Worm (Caenorhabditis elegans) whole organism, L4/young adult: ENCODE measurements around the gene C18B10.6.
"Not testable (repeated sequence)": the region's sequence is repeated elsewhere in the genome, so short reads cannot be mapped to it uniquely, and the experiment has no call there.

Experiments
- W03F9.2 ChIP-seq: fragments of 150-350 bp; optimal IDR thresholded peaks from 2 replicates; lab custom pipeline; 2014; ENCODE audit warnings: missing biosample characterization, missing genetic modification characterization
- dao-5 ChIP-seq: sonication (generic microtip); optimal IDR thresholded peaks from 2 replicates; lab custom pipeline; 2016; ENCODE audit warnings: missing genotype, missing genetic modification characterization, moderate library complexity, missing compliant biosample characterization
- him-1 ChIP-seq: sonication (generic microtip); optimal IDR thresholded peaks from 2 replicates; lab custom pipeline; 2016; ENCODE audit warnings: missing genotype, missing genetic modification reagents, missing genetic modification characterization, missing compliant biosample characterization

C18B10.6 gene

ce11 chrV:7460898-7461297, 20.0 kb downstream of the C18B10.6 start, which contains the start of gene srh-92:
TSS of gene srh-92 (minus strand) at chrV:7460998.
- TF ChIP-seq W03F9.2 (no peak), dao-5 (tag; lab: Kevin White, UChicago) (no peak), him-1 (tag; lab: Kevin White, UChicago) (no peak)

- TF ChIP-seq W03F9.2 (no peak), dao-5 (tag; lab: Kevin White, UChicago) (no peak), him-1 (tag; lab: Kevin White, UChicago) (no peak)
Observed at ce11 chrV:7455008-7455407, 25.8 kb downstream of the C18B10.6 start, which contains the start of gene F25E5.2. TSS of gene F25E5.2 (plus strand) at chrV:7455308.

- no peak for TF ChIP-seq him-1 (tag; lab: Kevin White, UChicago)
- no peak for TF ChIP-seq W03F9.2
- no peak for TF ChIP-seq dao-5 (tag; lab: Kevin White, UChicago)
Observed at ce11 chrV:7454236-7454635, 26.6 kb downstream of the C18B10.6 start, which contains the start of gene try-8. TSS of gene try-8 (minus strand) at chrV:7454336.

- TF ChIP-seq dao-5 (tag; lab: Kevin White, UChicago) = no peak
- TF ChIP-seq him-1 (tag; lab: Kevin White, UChicago) = no peak
- TF ChIP-seq W03F9.2 = no peak
Observed at ce11 chrV:7451421-7451820, 29.4 kb downstream of the C18B10.6 start, which contains the start of gene try-11. TSS of gene try-11 (plus strand) at chrV:7451721.

DNA sequence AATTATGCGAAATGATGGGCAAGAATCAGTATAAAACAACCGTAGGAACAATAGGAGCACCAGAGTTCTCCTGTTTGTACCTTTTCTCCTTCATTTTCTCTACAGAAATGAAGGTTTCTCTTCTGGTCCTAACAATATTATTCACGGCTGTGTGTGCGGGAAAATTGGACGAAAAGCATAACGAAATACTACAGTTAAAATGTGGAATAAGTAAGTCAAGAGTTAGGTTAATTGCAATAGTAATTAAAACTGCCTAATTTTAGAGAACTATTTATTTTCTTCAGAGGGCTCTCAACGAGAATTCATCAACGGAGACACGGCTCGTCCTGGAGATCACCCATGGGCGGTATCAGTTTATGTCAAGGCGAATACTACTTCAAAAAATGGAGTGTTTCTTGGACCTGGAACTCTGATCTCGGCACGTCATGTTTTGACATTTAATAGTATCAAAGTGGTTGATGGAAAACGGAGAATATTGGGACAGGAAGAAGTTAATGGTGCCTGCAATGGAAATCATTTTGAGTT, 31.5 kb downstream of the C18B10.6 start, which contains the start of gene try-12:
Gene try-12, plus strand, starts transcription at position 51 of the 525 bp plus-strand sequence.
- TF ChIP-seq W03F9.2 = no peak
- no peak for TF ChIP-seq him-1 (tag; lab: Kevin White, UChicago)
- TF ChIP-seq dao-5 (tag; lab: Kevin White, UChicago) = no peak

DNA sequence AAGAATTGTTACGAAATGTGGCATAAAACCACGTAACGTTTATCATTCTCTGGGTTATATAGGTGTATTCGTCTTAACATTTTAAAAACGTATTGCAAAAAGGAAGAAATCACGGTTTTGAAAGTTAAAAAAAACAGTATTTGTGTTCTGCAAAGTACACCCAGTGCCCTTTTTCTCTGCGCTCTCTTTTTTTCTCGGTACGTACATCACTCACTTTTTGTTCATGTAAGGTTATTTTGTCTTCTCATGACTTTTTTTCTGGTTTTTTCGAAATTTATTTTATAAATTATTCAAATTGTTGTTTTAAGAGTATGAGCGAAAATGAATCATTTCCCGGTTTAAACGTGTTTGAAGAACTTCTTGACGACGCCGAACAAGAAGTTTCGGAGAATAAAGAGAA, 33.9 kb downstream of the C18B10.6 start, which contains the start of gene F25E5.5:
Gene F25E5.5, plus strand, starts transcription at position 301 of the 400 bp plus-strand sequence.
- TF ChIP-seq W03F9.2 (no peak), him-1 (tag; lab: Kevin White, UChicago) (no peak)

DNA sequence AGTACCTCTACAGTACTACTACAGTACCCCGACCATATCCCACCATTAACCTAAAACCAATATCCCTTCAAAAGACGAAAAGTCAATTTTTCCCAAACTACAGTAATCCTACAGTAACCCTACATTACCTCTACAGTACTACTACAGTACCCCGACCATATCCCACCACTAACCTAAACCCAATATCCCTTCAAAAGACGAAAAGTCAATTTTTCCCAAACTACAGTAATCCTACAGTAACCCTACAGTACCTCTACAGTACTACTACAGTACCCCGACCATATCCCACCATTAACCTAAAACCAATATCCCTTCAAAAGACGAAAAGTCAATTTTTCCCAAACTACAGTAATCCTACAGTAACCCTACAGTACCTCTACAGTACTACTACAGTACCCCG, 36.5 kb downstream of the C18B10.6 start, which contains the start of gene nhr-141:
Gene nhr-141, plus strand, starts transcription at position 331 of the 400 bp plus-strand sequence.
- TF ChIP-seq W03F9.2; dao-5 (tag; lab: Kevin White, UChicago); him-1 (tag; lab: Kevin White, UChicago): not testable (repeated sequence)

ce11 chrV:7439807-7440206, 41.0 kb downstream of the C18B10.6 start, which contains the start of gene try-13:
TSS of gene try-13 (plus strand) at chrV:7440107.
- TF ChIP-seq W03F9.2 (no peak), dao-5 (tag; lab: Kevin White, UChicago) (no peak), him-1 (tag; lab: Kevin White, UChicago) (no peak)

ce11 chrV:7437985-7438384, 42.9 kb downstream of the C18B10.6 start, which contains the start of gene F25E5.16:
TSS of gene F25E5.16 (plus strand) at chrV:7438285.
- no peak for TF ChIP-seq him-1 (tag; lab: Kevin White, UChicago)
- no peak for TF ChIP-seq dao-5 (tag; lab: Kevin White, UChicago)
- TF ChIP-seq W03F9.2 = no peak

ce11 chrV:7437538-7437937, 43.3 kb downstream of the C18B10.6 start, which contains the start of gene F25E5.9:
TSS of gene F25E5.9 (minus strand) at chrV:7437919.
- TF ChIP-seq him-1 (tag; lab: Kevin White, UChicago) (no peak), W03F9.2 (no peak), dao-5 (tag; lab: Kevin White, UChicago) (no peak)

ce11 chrV:7436911-7437310, 43.9 kb downstream of the C18B10.6 start:
- TF ChIP-seq dao-5 (tag; lab: Kevin White, UChicago) (no peak), W03F9.2 (no peak), him-1 (tag; lab: Kevin White, UChicago) (no peak)

ce11 chrV:7436509-7436908, 44.3 kb downstream of the C18B10.6 start:
- no peak for TF ChIP-seq dao-5 (tag; lab: Kevin White, UChicago)
- TF ChIP-seq W03F9.2 = no peak
- TF ChIP-seq him-1 (tag; lab: Kevin White, UChicago) = no peak

DNA sequence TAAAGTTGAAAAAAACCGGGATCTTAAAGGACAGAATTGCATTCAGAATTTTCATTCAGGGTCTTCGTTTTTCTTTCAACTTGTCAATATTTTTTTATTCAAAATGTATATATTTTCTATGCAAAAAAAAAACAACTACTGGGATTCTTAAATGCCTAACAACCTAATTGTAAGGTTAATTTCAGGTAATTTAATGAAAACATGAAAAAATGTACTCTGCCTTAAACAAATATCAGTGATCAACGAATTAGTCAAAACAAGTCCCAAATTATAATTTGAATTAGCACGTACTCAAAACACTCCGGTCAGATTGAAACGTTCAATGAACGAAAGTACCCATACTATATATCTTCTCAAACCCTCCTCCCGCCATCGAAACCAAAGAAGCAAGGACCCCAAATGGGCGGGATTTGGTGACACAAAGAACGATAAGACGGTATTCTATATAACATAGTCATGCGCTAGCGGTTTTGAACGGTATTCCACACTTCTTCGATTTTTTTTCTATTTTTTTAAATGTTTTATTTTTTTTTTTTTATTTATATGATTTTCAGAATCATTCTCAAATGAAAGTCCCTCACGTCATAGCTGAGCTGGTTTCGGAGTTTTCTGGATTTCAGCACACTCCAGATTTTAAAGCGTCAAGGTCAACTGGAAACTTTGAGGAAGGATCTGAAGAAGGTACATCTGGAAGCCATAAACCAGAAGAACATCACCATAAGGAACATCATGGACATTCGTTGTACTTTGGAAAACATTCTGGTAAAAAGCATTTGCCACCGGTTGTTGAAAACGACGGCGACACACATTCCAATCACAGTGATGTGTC, 45.3 kb downstream of the C18B10.6 start, which contains the start of the genes ddo-2 and F25E5.8:
Gene ddo-2, minus strand, starts transcription at position 330 of the 829 bp plus-strand sequence.
Gene F25E5.8, plus strand, starts transcription at position 555 of the 829 bp plus-strand sequence.
- TF ChIP-seq dao-5 (tag; lab: Kevin White, UChicago) (no peak), W03F9.2 (no peak), him-1 (tag; lab: Kevin White, UChicago) (no peak)
